Worm (Caenorhabditis elegans): ENCODE results near the gene H13N06.2.

DNA sequence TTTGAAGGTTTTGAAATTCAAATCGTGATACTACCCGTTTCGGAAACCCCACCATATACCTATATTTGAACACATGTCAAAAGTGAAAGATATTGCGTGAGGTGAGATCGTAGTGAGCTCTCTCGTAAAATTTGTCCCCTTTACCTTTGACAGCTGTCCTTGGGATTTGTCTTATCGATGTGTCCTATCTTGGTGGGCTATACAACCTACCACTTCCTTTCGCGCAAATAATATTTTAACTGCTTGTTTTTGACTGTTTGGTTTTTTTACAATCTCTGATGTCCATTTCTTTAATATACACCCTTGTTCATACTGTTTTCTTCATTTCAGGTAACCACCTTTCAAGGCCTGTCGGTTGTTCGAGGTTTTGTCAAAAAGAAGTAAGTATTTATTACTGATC, 21.8 kb downstream of the H13N06.2 start, which contains the start of gene eat-20:
- TF ChIP-seq nhr-21 (tag; optimal IDR thresholded peaks at IDR 0.05) (no peak), aly-2 (tag; optimal IDR thresholded peaks at IDR 0.05) (no peak), Y55F3AM.14 (GFP tag; optimal IDR thresholded peaks at IDR 0.05) (no peak), unc-62 (GFP tag; optimal IDR thresholded peaks at IDR 0.05) (no peak), unc-55 (GFP tag; optimal IDR thresholded peaks at IDR 0.05) (no peak), skn-1 (tag; optimal IDR thresholded peaks at IDR 0.05) (no peak), lin-13 (GFP tag; optimal IDR thresholded peaks at IDR 0.05) (no peak), lin-39 (tag; optimal IDR thresholded peaks at IDR 0.05) (no peak), nhr-77 (tag; optimal IDR thresholded peaks at IDR 0.05) (no peak), mab-5 (tag; optimal IDR thresholded peaks at IDR 0.05) (no peak), lsy-2 (tag; optimal IDR thresholded peaks at IDR 0.05) (no peak), crh-2 (tag; optimal IDR thresholded peaks at IDR 0.05) (no peak), elt-3 (tag; optimal IDR thresholded peaks at IDR 0.05) (no peak), nhr-12 (tag; optimal IDR thresholded peaks at IDR 0.05) (no peak)
